Worm (Caenorhabditis elegans): ENCODE results near the gene K06H7.2.

DNA sequence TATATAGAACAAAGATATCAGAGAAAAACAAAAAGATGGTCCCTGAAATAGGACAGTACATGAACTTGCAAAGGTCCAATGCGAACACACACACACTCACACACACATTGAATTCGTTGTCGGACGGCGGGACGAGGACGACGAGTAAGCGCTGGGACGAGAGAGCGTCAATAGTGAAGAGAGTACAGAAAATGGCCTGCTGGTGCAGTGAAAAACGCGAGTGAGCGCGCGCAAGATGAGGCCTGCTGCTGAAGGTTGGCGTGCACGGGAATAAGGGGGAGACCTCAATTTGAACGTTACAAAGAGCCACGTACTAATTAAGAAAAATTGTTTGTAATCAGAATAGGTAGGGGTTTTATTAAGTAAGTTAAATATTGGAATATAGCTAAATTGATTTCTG is 33.6 kb downstream of the K06H7.2 start:
- TF ChIP-seq snpc-4 (GFP tag; optimal IDR thresholded peaks at IDR 0.05) = no peak
- no peak for TF ChIP-seq snpc-4 (tag; optimal IDR thresholded peaks at IDR 0.05)
- TF ChIP-seq egrh-3 (GFP tag; IDR thresholded peaks at IDR 0.05) = no peak
- no peak for TF ChIP-seq F10E7.11 (tag; optimal IDR thresholded peaks at IDR 0.05)
- TF ChIP-seq hlh-26 (GFP tag; conservative IDR thresholded peaks at IDR 0.05) = no peak
- no peak for TF ChIP-seq sptf-2 (GFP tag; optimal IDR thresholded peaks at IDR 0.05)
- TF ChIP-seq ztf-6 (GFP tag; IDR thresholded peaks at IDR 0.05) = no peak
- TF ChIP-seq sea-2 (GFP tag; IDR thresholded peaks at IDR 0.05) = no peak

Data from whole organism, young adult.